Worm (Caenorhabditis elegans): ENCODE data around the gene clec-226.

The clec-226 gene

DNA sequence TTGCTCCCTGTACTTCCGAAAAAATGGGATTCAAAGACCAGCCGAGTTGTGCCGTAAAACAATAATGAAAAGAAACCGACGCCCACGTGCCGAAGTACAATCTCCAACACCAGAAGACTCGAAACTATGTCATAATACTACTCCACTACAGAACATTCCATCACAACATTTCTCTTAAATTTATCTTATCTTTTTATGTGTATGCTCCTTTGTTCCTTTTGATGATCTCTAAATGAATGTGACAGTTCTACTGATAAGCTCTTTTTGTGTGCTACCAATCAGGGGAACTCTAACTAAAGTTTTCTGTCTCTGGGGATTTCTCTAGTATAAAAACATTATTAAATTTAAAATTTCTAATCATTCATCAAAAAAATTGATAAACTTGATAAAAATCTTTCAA lies 40.1 kb downstream of the clec-226 start:
- TF ChIP-seq lir-3 (tag; optimal IDR thresholded peaks at IDR 0.05) = no peak
- TF ChIP-seq spr-3 (GFP tag; optimal IDR thresholded peaks at IDR 0.05) = no peak
- no peak for TF ChIP-seq ceh-28 (tag; optimal IDR thresholded peaks at IDR 0.05)
- TF ChIP-seq nhr-28 (tag; optimal IDR thresholded peaks at IDR 0.05) = peak; percentile 88
- peak; percentile 84 for TF ChIP-seq dve-1 (tag; optimal IDR thresholded peaks at IDR 0.05; ENCODE audit: insufficient read depth)
- peak; percentile 26 for TF ChIP-seq nhr-48 (tag; optimal IDR thresholded peaks at IDR 0.05)
- TF ChIP-seq pha-4 (GFP tag; IDR thresholded peaks at IDR 0.05) = peak; percentile 50; the same call in 1 of the 2 replicates
- TF ChIP-seq pha-4 (tag; optimal IDR thresholded peaks at IDR 0.05) = no peak
- no peak for TF ChIP-seq mdl-1 (tag; optimal IDR thresholded peaks at IDR 0.05)
- peak in 1 of 2 experiments; percentile 56 for TF ChIP-seq hif-1 (tag; optimal IDR thresholded peaks at IDR 0.05)
- no peak for TF ChIP-seq unc-39 (tag; optimal IDR thresholded peaks at IDR 0.05)
- TF ChIP-seq D1046.2 (GFP tag; IDR thresholded peaks at IDR 0.05) = no peak
- 0 out of 2 replicates have a peak, but pooled peaks have one; percentile 9 for TF ChIP-seq lim-7 (GFP tag; IDR thresholded peaks at IDR 0.05)
- TF ChIP-seq nhr-111 (GFP tag; optimal IDR thresholded peaks at IDR 0.05) = no peak
- TF ChIP-seq gei-8 (GFP tag; optimal IDR thresholded peaks at IDR 0.05) = no peak
- TF ChIP-seq lin-13 (GFP tag; optimal IDR thresholded peaks at IDR 0.05) = no peak
- peak; percentile 65 for TF ChIP-seq php-3 (GFP tag; IDR thresholded peaks at IDR 0.05)
- no peak for TF ChIP-seq cey-2 (tag; optimal IDR thresholded peaks at IDR 0.05; ENCODE audit: borderline replicate concordance, insufficient read depth)
- TF ChIP-seq hlh-30 (tag; optimal IDR thresholded peaks at IDR 0.05; ENCODE audit: insufficient read depth) = peak; percentile 2
- TF ChIP-seq ceh-82 (tag; optimal IDR thresholded peaks at IDR 0.05) = no peak
- TF ChIP-seq F49E8.2 (tag; optimal IDR thresholded peaks at IDR 0.05; ENCODE audit: borderline replicate concordance) = no peak
- TF ChIP-seq daf-16 (GFP tag; optimal IDR thresholded peaks at IDR 0.05) = no peak
- peak; percentile 58 for TF ChIP-seq daf-16 (tag; optimal IDR thresholded peaks at IDR 0.05)
- no peak for TF ChIP-seq ZK546.5 (tag; optimal IDR thresholded peaks at IDR 0.05)
- TF ChIP-seq dmd-6 (GFP tag; IDR thresholded peaks at IDR 0.05) = peak; percentile 47; the same call in 1 of the 2 replicates
- TF ChIP-seq hmg-1.1 (GFP tag; IDR thresholded peaks at IDR 0.05) = 0 out of 2 replicates have a peak, but pooled peaks have one; percentile 28
- TF ChIP-seq zfp-3 (GFP tag; conservative IDR thresholded peaks at IDR 0.05) = 0 out of 2 replicates have a peak, but pooled peaks have one; percentile 63
- TF ChIP-seq madf-5 (GFP tag; IDR thresholded peaks at IDR 0.05) = no peak
- no peak for TF ChIP-seq skn-1 (tag; optimal IDR thresholded peaks at IDR 0.05)
- peak; percentile 43 for TF ChIP-seq nhr-77 (tag; optimal IDR thresholded peaks at IDR 0.05)
- no peak for TF ChIP-seq nhr-11 (tag; optimal IDR thresholded peaks at IDR 0.05)
- TF ChIP-seq zip-11 (GFP tag; IDR thresholded peaks at IDR 0.05) = no peak
- TF ChIP-seq aha-1 (tag) = no peak
- 0 out of 2 replicates have a peak, but pooled peaks have one; percentile 9 for TF ChIP-seq arid-1 (GFP tag; conservative IDR thresholded peaks at IDR 0.05)
- peak; percentile 7; the same call in 1 of the 2 replicates for TF ChIP-seq lin-1 (GFP tag; IDR thresholded peaks at IDR 0.05)
- no peak for TF ChIP-seq dpl-1 (GFP tag; optimal IDR thresholded peaks at IDR 0.05)
- peak; percentile 38 for TF ChIP-seq nhr-102 (tag; optimal IDR thresholded peaks at IDR 0.05)
- peak; percentile 46 for TF ChIP-seq T20F7.1 (GFP tag; optimal IDR thresholded peaks at IDR 0.05)
- TF ChIP-seq hlh-11 (tag; optimal IDR thresholded peaks at IDR 0.05) = peak; percentile 57
- no peak for TF ChIP-seq nhr-41 (GFP tag; IDR thresholded peaks at IDR 0.05)
- no peak for TF ChIP-seq lin-15B (tag; optimal IDR thresholded peaks at IDR 0.05)
- TF ChIP-seq rbr-2 (tag; optimal IDR thresholded peaks at IDR 0.05) = no peak
- peak; percentile 95 for TF ChIP-seq pqm-1 (tag; optimal IDR thresholded peaks at IDR 0.05)
